Worm (Caenorhabditis elegans) whole organism, late embryonic: ENCODE results near the gene skpo-2.

Experiments
- ceh-34 ChIP-seq: sonication (generic microtip); optimal IDR thresholded peaks from 2 replicates; lab custom pipeline; 2016; ENCODE audit warnings: mild to moderate bottlenecking, missing genetic modification characterization, missing compliant biosample characterization
- dmd-4 ChIP-seq: sonication (generic microtip); optimal IDR thresholded peaks from 2 replicates; lab custom pipeline; 2016; ENCODE audit warnings: borderline replicate concordance, missing genetic modification characterization, missing compliant biosample characterization
- mec-3 ChIP-seq: sonication (generic microtip); optimal IDR thresholded peaks from 2 replicates; lab custom pipeline; 2016; ENCODE audit warnings: borderline replicate concordance, missing genetic modification characterization, missing compliant biosample characterization
- ztf-16 ChIP-seq: sonication (generic microtip); optimal IDR thresholded peaks from 2 replicates; lab custom pipeline; 2017; ENCODE audit warnings: missing genetic modification characterization, missing compliant biosample characterization

ce11 chrII:3428158-3428704, 8.1 kb downstream of the skpo-2 start:
- no peak for TF ChIP-seq dmd-4 (tag; lab: Kevin White, UChicago)
- TF ChIP-seq ztf-16 (tag; lab: Kevin White, UChicago): no peak
- no peak for TF ChIP-seq ceh-34 (tag; lab: Kevin White, UChicago)
- no peak for TF ChIP-seq mec-3
